Worm (Caenorhabditis elegans) whole organism, L1 larva: ENCODE results near the gene ife-3.

Experiments
- C16A3.4 ChIP-seq: fragments of 150-350 bp; optimal IDR thresholded peaks from 2 replicates; lab custom pipeline; 2014; ENCODE audit warnings: missing biosample characterization, missing genetic modification characterization
- F16B12.6 ChIP-seq: fragments of 150-350 bp; optimal IDR thresholded peaks from 2 replicates; lab custom pipeline; 2014; ENCODE audit warnings: missing biosample characterization, missing genetic modification characterization
- ama-1 ChIP-seq: fragments of 150-350 bp; optimal IDR thresholded peaks from 2 replicates; lab custom pipeline; 2014
- ceh-63 ChIP-seq: fragments of 200-800 bp; sonication (Bioruptor generic); optimal IDR thresholded peaks from 2 replicates; lab custom pipeline; 2018; ENCODE audit warnings: mild to moderate bottlenecking, missing genetic modification characterization, missing compliant biosample characterization
- ceh-82 ChIP-seq, 3 experiments: fragments of 150-350 bp in 1 of 3; sonication (generic microtip) in 2 of 3; optimal IDR thresholded peaks; 2 replicates each; lab custom pipeline; 2014 to 2017; ENCODE audit warnings: missing biosample characterization in 3 of 3, missing genetic modification characterization in 3 of 3
- ceh-88 ChIP-seq: fragments of 200-800 bp; sonication (Bioruptor generic); IDR thresholded peaks from 2 replicates; pipeline ENCODE4 v1.3.6; 2022; ENCODE audit warnings: missing genetic modification characterization, missing compliant biosample characterization
- ces-1 ChIP-seq: fragments of 150-350 bp; optimal IDR thresholded peaks from 2 replicates; lab custom pipeline; 2014; ENCODE audit warnings: missing biosample characterization, missing genetic modification reagents, missing genetic modification characterization
- dpl-1 ChIP-seq, 3 experiments: fragments of 150-350 bp in 2 of 3; sonication (generic microtip) in 1 of 3; optimal IDR thresholded peaks; 2 replicates each; lab custom pipeline; 2014 to 2017; ENCODE audit warnings: missing biosample characterization in 3 of 3, missing genetic modification characterization in 3 of 3, missing genetic modification reagents in 3 of 3
- efl-1 ChIP-seq, 4 experiments: fragments of 150-350 bp; optimal IDR thresholded peaks in 3 of 4; peaks in 1 of 4; 1 replicate in 1 of 4; 2 replicates in 3 of 4; lab custom pipeline; 2014; ENCODE audit warnings: missing biosample characterization in 2 of 4, missing genetic modification characterization in 2 of 4, missing genetic modification reagents in 2 of 4
- elt-2 ChIP-seq: sonication (generic microtip); optimal IDR thresholded peaks from 2 replicates; lab custom pipeline; 2016; ENCODE audit warnings: missing genetic modification characterization, mild to moderate bottlenecking, inconsistent platforms, missing compliant biosample characterization, missing genetic modification reagents
- fkh-10 ChIP-seq: sonication (generic microtip); optimal IDR thresholded peaks from 2 replicates; lab custom pipeline; 2017; ENCODE audit warnings: missing biosample characterization, missing genetic modification reagents, missing genetic modification characterization
- hpl-2 ChIP-seq: fragments of 150-350 bp; optimal IDR thresholded peaks from 2 replicates; lab custom pipeline; 2014; ENCODE audit warnings: missing biosample characterization, missing genetic modification reagents, missing genetic modification characterization
- lin-14 ChIP-seq: fragments of 200-800 bp; sonication (Bioruptor generic); optimal IDR thresholded peaks from 2 replicates; lab custom pipeline; 2018; ENCODE audit warnings: mild to moderate bottlenecking, missing genetic modification characterization, moderate library complexity, missing compliant biosample characterization
- lin-15B ChIP-seq: fragments of 150-350 bp; sonication (generic microtip); optimal IDR thresholded peaks from 3 replicates; lab custom pipeline; 2014; ENCODE audit warnings: missing biosample characterization, missing genetic modification characterization
- lin-35 ChIP-seq, 2 experiments: fragments of 150-350 bp; optimal IDR thresholded peaks; 2 replicates each; lab custom pipeline; 2014; ENCODE audit warnings: missing biosample characterization in 2 of 2, missing genetic modification characterization in 2 of 2, missing genetic modification reagents in 2 of 2
- lin-39 ChIP-seq: fragments of 150-350 bp; optimal IDR thresholded peaks from 2 replicates; lab custom pipeline; 2014; ENCODE audit warnings: missing biosample characterization, missing genetic modification reagents, missing genetic modification characterization
- mef-2 ChIP-seq: fragments of 150-350 bp; optimal IDR thresholded peaks from 2 replicates; lab custom pipeline; 2014; ENCODE audit warnings: missing biosample characterization, missing genetic modification characterization
- nhr-11 ChIP-seq: fragments of 150-350 bp; optimal IDR thresholded peaks from 2 replicates; lab custom pipeline; 2014; ENCODE audit warnings: missing biosample characterization, missing genetic modification characterization
- nhr-28 ChIP-seq: fragments of 150-350 bp; optimal IDR thresholded peaks from 2 replicates; lab custom pipeline; 2014; ENCODE audit warnings: missing biosample characterization, missing genetic modification characterization
- nhr-47 ChIP-seq: sonication (generic microtip); optimal IDR thresholded peaks from 2 replicates; lab custom pipeline; 2016; ENCODE audit warnings: mild to moderate bottlenecking, missing genetic modification characterization, moderate library complexity, missing compliant biosample characterization
- nhr-77 ChIP-seq: fragments of 150-350 bp; optimal IDR thresholded peaks from 2 replicates; lab custom pipeline; 2014; ENCODE audit warnings: missing biosample characterization, missing genetic modification characterization
- nhr-90 ChIP-seq: sonication (generic microtip); optimal IDR thresholded peaks from 2 replicates; lab custom pipeline; 2016; ENCODE audit warnings: mild to moderate bottlenecking, missing genetic modification characterization, missing compliant biosample characterization; ENCODE audit not compliant: poor library complexity
- pag-3 ChIP-seq: sonication (generic microtip); optimal IDR thresholded peaks from 2 replicates; lab custom pipeline; 2017; ENCODE audit warnings: missing genetic modification characterization, mild to moderate bottlenecking, missing compliant biosample characterization, antibody characterized with exemption, borderline replicate concordance; ENCODE audit not compliant: insufficient read depth
- pax-3 ChIP-seq: fragments of 200-800 bp; sonication (Bioruptor generic); optimal IDR thresholded peaks from 2 replicates; lab custom pipeline; 2018; ENCODE audit warnings: mild to moderate bottlenecking, missing genetic modification characterization, moderate library complexity, missing compliant biosample characterization
- pqm-1 ChIP-seq: sonication (generic microtip); optimal IDR thresholded peaks from 3 replicates; lab custom pipeline; 2017; ENCODE audit warnings: missing biosample characterization, missing genetic modification characterization
- rnt-1 ChIP-seq: sonication (generic microtip); optimal IDR thresholded peaks from 2 replicates; lab custom pipeline; 2016; ENCODE audit warnings: mild to moderate bottlenecking, missing genetic modification characterization, moderate library complexity, missing compliant biosample characterization
- snpc-4 ChIP-seq: fragments of 150-350 bp; optimal IDR thresholded peaks from 2 replicates; lab custom pipeline; 2014; ENCODE audit warnings: missing biosample characterization, missing genetic modification characterization
- snu-23 ChIP-seq: sonication (generic microtip); optimal IDR thresholded peaks from 2 replicates; lab custom pipeline; 2016; ENCODE audit warnings: missing genetic modification characterization, missing compliant biosample characterization
- sup-37 ChIP-seq: fragments of 200-800 bp; sonication (Bioruptor generic); optimal IDR thresholded peaks from 2 replicates; lab custom pipeline; 2018; ENCODE audit warnings: mild to moderate bottlenecking, missing genetic modification characterization, missing compliant biosample characterization
- tbx-2 ChIP-seq: sonication (generic microtip); optimal IDR thresholded peaks from 2 replicates; lab custom pipeline; 2016; ENCODE audit warnings: missing genetic modification characterization, missing compliant biosample characterization
- tlp-1 ChIP-seq: fragments of 150-350 bp; optimal IDR thresholded peaks from 2 replicates; lab custom pipeline; 2014; ENCODE audit warnings: missing biosample characterization, missing genetic modification characterization
- zag-1 ChIP-seq: fragments of 150-350 bp; optimal IDR thresholded peaks from 2 replicates; lab custom pipeline; 2014; ENCODE audit warnings: missing biosample characterization, missing genetic modification characterization
- ztf-4 ChIP-seq: fragments of 150-350 bp; optimal IDR thresholded peaks from 2 replicates; lab custom pipeline; 2014; ENCODE audit warnings: missing biosample characterization, missing genetic modification characterization

Gene ife-3

ce11 chrV:21848-22247 is 14.2 kb upstream of the ife-3 start:
- TF ChIP-seq ztf-4 (tag; lab: Kevin White, UChicago) (no peak), efl-1 (optimal IDR thresholded peaks at IDR 0.05; lab: Kevin White, UChicago) (no peak), efl-1 (GFP tag; optimal IDR thresholded peaks at IDR 0.05 in 1 of 2; lab: Kevin White, UChicago) (peak in 1 of 2 experiments; percentile 87), pqm-1 (tag; lab: Kevin White, UChicago) (no peak), ceh-88 (GFP tag; lab: Robert Waterston, UW) (no peak), nhr-47 (tag; lab: Kevin White, UChicago) (no peak), snu-23 (GFP tag; lab: Kevin White, UChicago) (no peak), nhr-77 (no peak), elt-2 (tag; lab: Kevin White, UChicago) (peak; percentile 56), lin-14 (no peak), dpl-1 (GFP tag; optimal IDR thresholded peaks at IDR 0.05; lab: Kevin White, UChicago) (no peak)

- no peak for TF ChIP-seq hpl-2 (GFP tag; lab: Kevin White, UChicago)
- no peak for TF ChIP-seq ceh-63 (GFP tag; lab: Kevin White, UChicago)
- no peak for TF ChIP-seq F16B12.6 (tag; lab: Kevin White, UChicago)
- no peak for TF ChIP-seq ces-1 (GFP tag; lab: Kevin White, UChicago)
- no peak for TF ChIP-seq sup-37 (GFP tag; lab: Kevin White, UChicago)
Measured at ce11 chrV:20518-20917, 12.9 kb upstream of the ife-3 start, which contains the start of gene egl-8. Gene egl-8, plus strand, starts transcription at chrV:20818.

ce11 chrV:16067-16845 is 8.6 kb upstream of the ife-3 start:
- TF ChIP-seq rnt-1 (tag; lab: Kevin White, UChicago) (no peak), pax-3 (tag; lab: Kevin White, UChicago) (no peak), ama-1 (lab: Kevin White, UChicago) (no peak), nhr-77 (no peak), ceh-88 (GFP tag; lab: Robert Waterston, UW) (no peak), pag-3 (tag; lab: Kevin White, UChicago) (no peak), C16A3.4 (tag; lab: Kevin White, UChicago) (no peak), fkh-10 (no peak), nhr-28 (tag; lab: Kevin White, UChicago) (no peak), elt-2 (tag; lab: Kevin White, UChicago) (peak; percentile 19), nhr-11 (no peak), sup-37 (GFP tag; lab: Kevin White, UChicago) (no peak), tbx-2 (tag; lab: Kevin White, UChicago) (no peak), ztf-4 (tag; lab: Kevin White, UChicago) (no peak), lin-35 (GFP tag; optimal IDR thresholded peaks at IDR 0.05; lab: Kevin White, UChicago) (peak in 1 of 2 experiments; percentile 62), tlp-1 (tag; lab: Kevin White, UChicago) (no peak), snu-23 (GFP tag; lab: Kevin White, UChicago) (no peak), nhr-90 (tag; lab: Kevin White, UChicago) (no peak), zag-1 (tag; lab: Kevin White, UChicago) (no peak), lin-39 (tag; lab: Kevin White, UChicago) (no peak), hpl-2 (GFP tag; lab: Kevin White, UChicago) (no peak), lin-15B (tag; lab: Kevin White, UChicago) (no peak), efl-1 (optimal IDR thresholded peaks at IDR 0.05; lab: Kevin White, UChicago) (no peak), efl-1 (GFP tag; optimal IDR thresholded peaks at IDR 0.05 in 1 of 2; lab: Kevin White, UChicago) (peak in 1 of 2 experiments; percentile 87), ceh-63 (GFP tag; lab: Kevin White, UChicago) (no peak), ceh-82 (tag; optimal IDR thresholded peaks at IDR 0.05; lab: Kevin White, UChicago) (no peak), snpc-4 (tag; lab: Kevin White, UChicago) (no peak)

ce11 chrV:11708-12107 is 4.1 kb upstream of the ife-3 start:
- no peak for TF ChIP-seq efl-1 (optimal IDR thresholded peaks at IDR 0.05; lab: Kevin White, UChicago)
- TF ChIP-seq efl-1 (GFP tag; optimal IDR thresholded peaks at IDR 0.05 in 1 of 2; lab: Kevin White, UChicago): peak in 1 of 2 experiments; percentile 91
- TF ChIP-seq mef-2 (tag; lab: Kevin White, UChicago): no peak
